Worm (Caenorhabditis elegans) whole organism, young adult: ENCODE results near the gene degl-1.

ENCODE experiments used
- ceh-40 ChIP-seq: fragments of 200-800 bp; sonication (Bioruptor generic); IDR thresholded peaks from 2 replicates; pipeline ENCODE4 v1.3.6; 2022; ENCODE audit warnings: missing genetic modification characterization, missing compliant biosample characterization
- gei-17 ChIP-seq: fragments of 200-800 bp; sonication (Bioruptor generic); optimal IDR thresholded peaks from 2 replicates; lab custom pipeline; 2018; ENCODE audit warnings: mild to moderate bottlenecking, missing genetic modification characterization, missing compliant biosample characterization
- snpc-4 ChIP-seq, 5 experiments: fragments of 150-350 bp in 1 of 5; sonication (generic microtip) in 4 of 5; optimal IDR thresholded peaks; 2 replicates each; lab custom pipeline; 2014 to 2018; ENCODE audit warnings: missing genetic modification characterization in 5 of 5, missing biosample characterization in 3 of 5, antibody characterized with exemption in 2 of 5, mild to moderate bottlenecking in 2 of 5, missing compliant biosample characterization in 2 of 5, missing genotype in 2 of 5, moderate library complexity in 2 of 5, missing genetic modification reagents in 1 of 5

degl-1 gene

ce11 chrIV:14728225-14728624 is 43.0 kb downstream of the degl-1 start, which contains the start of gene Y57G11C.42:
Gene Y57G11C.42, plus strand, starts transcription at chrIV:14728525.
- TF ChIP-seq gei-17 (GFP tag; lab: Kevin White, UChicago) (no peak), snpc-4 (GFP tag; optimal IDR thresholded peaks at IDR 0.05; lab: Kevin White, UChicago) (no peak), snpc-4 (tag; optimal IDR thresholded peaks at IDR 0.05; lab: Kevin White, UChicago) (peak in 1 of 4 experiments; percentile 22), ceh-40 (GFP tag; lab: Robert Waterston, UW) (no peak)
